Worm (Caenorhabditis elegans): Measurements from ENCODE around the gene pha-4.

The pha-4 gene

DNA sequence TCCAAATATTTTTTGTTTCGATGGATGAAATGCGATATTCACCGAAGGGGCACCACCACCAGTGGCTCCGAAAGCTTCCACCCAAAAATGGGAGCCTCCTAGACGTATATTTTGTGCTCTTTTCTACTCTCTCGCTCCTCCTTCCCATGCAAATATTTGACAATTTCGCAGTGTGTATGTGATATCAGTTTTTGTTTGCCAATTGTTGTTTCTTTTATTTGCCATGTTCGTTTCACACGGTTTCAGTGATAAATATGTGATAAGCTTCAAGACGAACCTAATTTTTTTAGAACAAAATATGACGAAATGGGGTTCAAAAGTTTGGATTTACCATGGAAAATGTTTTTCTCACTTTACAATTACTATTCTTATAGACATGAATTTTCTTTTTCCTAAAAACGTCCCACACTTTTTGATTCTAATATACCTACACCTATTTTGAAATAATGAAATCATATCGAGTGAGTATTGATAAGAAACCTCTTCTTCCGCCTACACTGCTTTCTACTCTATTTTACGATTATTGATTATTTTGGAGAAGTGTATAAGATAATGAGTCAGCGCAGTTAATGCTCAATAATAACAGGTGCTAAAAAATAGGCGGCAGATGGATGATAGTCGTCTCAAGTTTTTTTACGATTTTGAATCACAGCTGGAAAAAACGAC is 1.1 kb downstream of the pha-4 start:
- TF ChIP-seq flt-1 (GFP tag; IDR thresholded peaks at IDR 0.05) = no peak
- no peak for TF ChIP-seq aly-1 (tag; optimal IDR thresholded peaks at IDR 0.05)
- TF ChIP-seq ets-7 (tag; optimal IDR thresholded peaks at IDR 0.05) = no peak
- no peak for TF ChIP-seq hmg-4 (GFP tag; optimal IDR thresholded peaks at IDR 0.05)
- TF ChIP-seq tbx-37 (GFP tag; conservative IDR thresholded peaks at IDR 0.05) = no peak
- no peak for TF ChIP-seq pes-1 (GFP tag; IDR thresholded peaks at IDR 0.05)
- no peak for TF ChIP-seq hmbx-1 (tag; optimal IDR thresholded peaks at IDR 0.05)
- TF ChIP-seq scrt-1 (GFP tag; IDR thresholded peaks at IDR 0.05) = no peak
- TF ChIP-seq F13C5.2 (tag; optimal IDR thresholded peaks at IDR 0.05) = no peak
- TF ChIP-seq ama-1 (optimal IDR thresholded peaks at IDR 0.05) = no peak
- TF ChIP-seq hnd-1 (tag; optimal IDR thresholded peaks at IDR 0.05) = no peak
- TF ChIP-seq ceh-36 (tag; optimal IDR thresholded peaks at IDR 0.05) = no peak
- TF ChIP-seq ceh-13 (GFP tag; optimal IDR thresholded peaks at IDR 0.05) = no peak
- no peak for TF ChIP-seq tbx-11 (GFP tag; IDR thresholded peaks at IDR 0.05)
- TF ChIP-seq sea-1 (GFP tag; conservative IDR thresholded peaks at IDR 0.05) = no peak
- no peak for TF ChIP-seq B0310.2 (tag; optimal IDR thresholded peaks at IDR 0.05)
- TF ChIP-seq tra-4 (tag; optimal IDR thresholded peaks at IDR 0.05) = no peak

DNA sequence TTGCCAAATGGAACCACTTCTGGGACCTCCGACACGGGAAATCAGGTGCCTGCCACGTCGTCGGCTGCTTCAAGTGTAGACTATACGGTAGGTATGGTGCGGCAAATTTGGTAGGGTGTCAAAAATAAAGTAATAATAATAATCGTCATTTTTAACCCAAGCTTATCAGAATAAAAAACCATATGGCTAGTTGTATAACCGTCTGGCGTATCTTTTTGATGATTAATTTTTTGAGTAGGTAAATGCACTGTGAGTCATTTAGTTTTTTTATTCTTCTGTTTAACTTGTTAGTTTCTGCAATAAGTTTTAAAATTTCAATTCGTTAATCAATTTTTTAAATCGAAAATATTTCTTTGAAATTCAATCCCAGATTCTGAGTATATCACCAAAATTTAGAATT is 2.6 kb downstream of the pha-4 start:
- TF ChIP-seq scrt-1 (GFP tag; IDR thresholded peaks at IDR 0.05) (no peak), hmg-4 (GFP tag; optimal IDR thresholded peaks at IDR 0.05) (no peak), B0310.2 (tag; optimal IDR thresholded peaks at IDR 0.05) (no peak), ceh-13 (GFP tag; optimal IDR thresholded peaks at IDR 0.05) (no peak), F13C5.2 (tag; optimal IDR thresholded peaks at IDR 0.05) (no peak), sea-1 (GFP tag; conservative IDR thresholded peaks at IDR 0.05) (no peak), ceh-36 (tag; optimal IDR thresholded peaks at IDR 0.05) (no peak), aly-1 (tag; optimal IDR thresholded peaks at IDR 0.05) (no peak), ets-7 (tag; optimal IDR thresholded peaks at IDR 0.05) (no peak), pes-1 (GFP tag; IDR thresholded peaks at IDR 0.05) (no peak), tra-4 (tag; optimal IDR thresholded peaks at IDR 0.05) (no peak), flt-1 (GFP tag; IDR thresholded peaks at IDR 0.05) (no peak), ama-1 (optimal IDR thresholded peaks at IDR 0.05) (no peak), hnd-1 (tag; optimal IDR thresholded peaks at IDR 0.05) (no peak), hmbx-1 (tag; optimal IDR thresholded peaks at IDR 0.05) (no peak), tbx-37 (GFP tag; conservative IDR thresholded peaks at IDR 0.05) (no peak), tbx-11 (GFP tag; IDR thresholded peaks at IDR 0.05) (no peak)

DNA sequence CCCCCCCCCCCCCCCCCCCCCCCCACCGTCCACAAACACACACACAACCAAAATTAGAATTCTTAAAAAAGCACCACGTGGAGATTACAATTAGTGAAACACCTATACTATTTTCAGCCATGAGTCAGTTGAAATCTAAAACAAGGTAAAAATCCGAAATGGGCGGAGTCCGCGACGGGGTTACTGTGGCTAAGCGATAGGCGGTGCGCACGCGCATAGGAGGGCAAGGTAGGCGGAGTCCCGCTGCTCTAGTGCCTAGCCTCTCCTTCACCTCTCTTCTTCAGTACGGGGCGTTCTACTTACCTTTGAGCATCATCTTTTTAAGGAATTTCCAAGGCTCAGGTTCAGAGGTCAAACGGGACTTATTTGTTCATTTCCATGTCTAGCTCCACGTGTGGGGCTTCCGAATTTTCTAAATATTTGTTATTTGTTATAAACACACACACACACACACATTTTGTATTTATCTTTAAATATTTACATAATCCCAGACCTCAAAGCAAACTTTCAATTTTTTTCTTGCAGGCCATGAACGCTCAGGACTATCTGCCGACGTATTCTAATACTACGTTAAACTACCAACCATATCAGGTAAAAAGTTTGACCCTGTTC is 3.6 kb downstream of the pha-4 start:
- TF ChIP-seq B0310.2 (tag; optimal IDR thresholded peaks at IDR 0.05) = no peak
- no peak for TF ChIP-seq ceh-13 (GFP tag; optimal IDR thresholded peaks at IDR 0.05)
- TF ChIP-seq aly-1 (tag; optimal IDR thresholded peaks at IDR 0.05) = no peak
- no peak for TF ChIP-seq hnd-1 (tag; optimal IDR thresholded peaks at IDR 0.05)
- TF ChIP-seq flt-1 (GFP tag; IDR thresholded peaks at IDR 0.05) = no peak
- no peak for TF ChIP-seq ets-7 (tag; optimal IDR thresholded peaks at IDR 0.05)

DNA sequence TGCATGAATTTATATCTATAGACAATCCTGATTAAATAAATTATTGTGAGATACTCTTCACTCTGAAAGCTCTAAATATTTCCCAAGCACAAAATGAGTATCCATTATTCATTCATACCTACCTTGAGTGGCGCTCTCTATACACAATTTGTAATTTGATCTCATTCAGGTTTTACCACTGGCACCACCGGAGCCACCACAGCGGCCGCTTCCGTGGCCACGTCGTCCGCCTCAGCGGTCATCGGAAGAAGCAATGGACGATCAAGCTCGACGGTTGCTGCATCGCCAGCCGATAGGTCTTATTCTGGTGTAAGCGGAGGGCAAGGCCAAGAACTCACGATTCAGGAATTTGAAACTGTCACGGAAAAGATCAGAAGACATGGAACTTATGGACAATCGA is 4.4 kb downstream of the pha-4 start:
- TF ChIP-seq F13C5.2 (tag; optimal IDR thresholded peaks at IDR 0.05) = no peak
- TF ChIP-seq flt-1 (GFP tag; IDR thresholded peaks at IDR 0.05) = no peak
- TF ChIP-seq hnd-1 (tag; optimal IDR thresholded peaks at IDR 0.05) = no peak
- no peak for TF ChIP-seq tbx-11 (GFP tag; IDR thresholded peaks at IDR 0.05)
- no peak for TF ChIP-seq B0310.2 (tag; optimal IDR thresholded peaks at IDR 0.05)
- no peak for TF ChIP-seq aly-1 (tag; optimal IDR thresholded peaks at IDR 0.05)
- no peak for TF ChIP-seq sea-1 (GFP tag; conservative IDR thresholded peaks at IDR 0.05)
- no peak for TF ChIP-seq ceh-13 (GFP tag; optimal IDR thresholded peaks at IDR 0.05)
- TF ChIP-seq tra-4 (tag; optimal IDR thresholded peaks at IDR 0.05) = no peak
- TF ChIP-seq ets-7 (tag; optimal IDR thresholded peaks at IDR 0.05) = no peak
- TF ChIP-seq pes-1 (GFP tag; IDR thresholded peaks at IDR 0.05) = no peak
- no peak for TF ChIP-seq ama-1 (optimal IDR thresholded peaks at IDR 0.05)
- TF ChIP-seq scrt-1 (GFP tag; IDR thresholded peaks at IDR 0.05) = no peak
- TF ChIP-seq hmbx-1 (tag; optimal IDR thresholded peaks at IDR 0.05) = no peak
- no peak for TF ChIP-seq ceh-36 (tag; optimal IDR thresholded peaks at IDR 0.05)
- TF ChIP-seq tbx-37 (GFP tag; conservative IDR thresholded peaks at IDR 0.05) = no peak
- no peak for TF ChIP-seq hmg-4 (GFP tag; optimal IDR thresholded peaks at IDR 0.05)

DNA sequence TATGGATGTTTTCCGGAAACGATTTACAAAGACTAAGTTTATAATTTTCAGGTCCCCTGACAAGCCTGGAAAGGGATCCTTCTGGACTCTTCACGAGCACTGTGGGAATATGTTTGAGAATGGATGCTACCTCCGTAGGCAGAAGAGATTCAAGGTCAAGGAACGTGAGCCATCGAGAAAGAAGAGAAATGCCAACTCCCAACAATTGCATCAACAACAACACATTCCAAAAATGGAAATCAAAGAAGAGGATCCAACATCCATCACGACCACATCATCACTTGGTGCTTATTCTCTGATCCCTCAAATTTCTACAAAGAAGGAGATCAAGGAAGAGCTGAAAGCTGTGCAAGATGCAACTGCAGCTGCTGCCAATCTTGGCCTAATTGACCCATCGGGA is 5.3 kb downstream of the pha-4 start:
- TF ChIP-seq B0310.2 (tag; optimal IDR thresholded peaks at IDR 0.05) (no peak), ceh-13 (GFP tag; optimal IDR thresholded peaks at IDR 0.05) (no peak), hnd-1 (tag; optimal IDR thresholded peaks at IDR 0.05) (no peak), tra-4 (tag; optimal IDR thresholded peaks at IDR 0.05) (no peak), tbx-11 (GFP tag; IDR thresholded peaks at IDR 0.05) (no peak), ama-1 (optimal IDR thresholded peaks at IDR 0.05) (no peak), tbx-37 (GFP tag; conservative IDR thresholded peaks at IDR 0.05) (no peak), ets-7 (tag; optimal IDR thresholded peaks at IDR 0.05) (no peak), aly-1 (tag; optimal IDR thresholded peaks at IDR 0.05) (no peak)

DNA sequence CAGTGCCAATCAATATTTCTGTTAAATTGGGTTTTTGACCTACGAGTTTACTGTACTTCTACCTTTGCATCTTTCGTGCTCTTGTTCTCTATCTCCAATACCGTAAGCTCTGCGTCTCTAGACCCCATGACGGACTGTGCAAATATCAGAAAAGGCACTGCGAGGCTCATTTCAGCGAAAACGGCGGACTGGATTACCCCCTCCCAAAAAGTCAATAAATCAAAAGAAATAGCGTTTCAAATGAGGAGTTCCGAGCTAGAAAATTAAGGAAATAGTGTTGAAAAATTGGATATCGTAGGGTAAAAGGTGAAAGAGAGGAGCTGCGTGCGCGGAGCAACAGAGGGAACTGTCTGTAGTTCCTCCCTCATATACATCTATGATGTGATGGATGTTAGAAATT is 8.9 kb downstream of the pha-4 start:
- TF ChIP-seq hmg-4 (GFP tag; optimal IDR thresholded peaks at IDR 0.05) (no peak), sea-1 (GFP tag; conservative IDR thresholded peaks at IDR 0.05) (no peak), B0310.2 (tag; optimal IDR thresholded peaks at IDR 0.05) (no peak), flt-1 (GFP tag; IDR thresholded peaks at IDR 0.05) (no peak), scrt-1 (GFP tag; IDR thresholded peaks at IDR 0.05) (no peak), F13C5.2 (tag; optimal IDR thresholded peaks at IDR 0.05) (no peak), ama-1 (optimal IDR thresholded peaks at IDR 0.05) (no peak), hmbx-1 (tag; optimal IDR thresholded peaks at IDR 0.05) (no peak), tbx-11 (GFP tag; IDR thresholded peaks at IDR 0.05) (no peak), aly-1 (tag; optimal IDR thresholded peaks at IDR 0.05) (no peak), tbx-37 (GFP tag; conservative IDR thresholded peaks at IDR 0.05) (no peak), ets-7 (tag; optimal IDR thresholded peaks at IDR 0.05) (no peak), pes-1 (GFP tag; IDR thresholded peaks at IDR 0.05) (no peak), tra-4 (tag; optimal IDR thresholded peaks at IDR 0.05) (no peak), ceh-13 (GFP tag; optimal IDR thresholded peaks at IDR 0.05) (no peak), hnd-1 (tag; optimal IDR thresholded peaks at IDR 0.05) (no peak), ceh-36 (tag; optimal IDR thresholded peaks at IDR 0.05) (no peak)

DNA sequence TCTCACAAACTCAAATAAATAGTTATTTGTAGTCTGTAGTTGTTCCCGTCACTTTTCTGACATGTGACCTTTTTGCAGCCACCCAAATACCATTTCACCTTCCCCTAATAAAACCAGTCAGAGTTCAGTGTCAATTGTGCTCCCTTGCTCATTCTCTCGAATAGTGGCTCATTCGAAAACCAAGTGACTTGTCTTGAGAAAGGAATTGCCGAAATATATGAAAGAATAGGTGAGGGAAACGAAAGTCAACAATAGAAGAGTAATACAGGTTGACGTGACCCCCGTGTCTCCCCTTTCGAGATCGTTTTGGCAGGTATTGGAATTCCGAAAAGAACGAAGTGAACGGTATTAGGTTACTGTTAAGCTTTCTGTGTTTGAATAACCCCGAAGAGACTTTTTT is 10.3 kb downstream of the pha-4 start:
- no peak for TF ChIP-seq hmbx-1 (tag; optimal IDR thresholded peaks at IDR 0.05)
- TF ChIP-seq ceh-36 (tag; optimal IDR thresholded peaks at IDR 0.05) = no peak
- no peak for TF ChIP-seq flt-1 (GFP tag; IDR thresholded peaks at IDR 0.05)
- no peak for TF ChIP-seq pes-1 (GFP tag; IDR thresholded peaks at IDR 0.05)
- no peak for TF ChIP-seq sea-1 (GFP tag; conservative IDR thresholded peaks at IDR 0.05)
- no peak for TF ChIP-seq tra-4 (tag; optimal IDR thresholded peaks at IDR 0.05)
- TF ChIP-seq B0310.2 (tag; optimal IDR thresholded peaks at IDR 0.05) = no peak
- no peak for TF ChIP-seq F13C5.2 (tag; optimal IDR thresholded peaks at IDR 0.05)
- no peak for TF ChIP-seq aly-1 (tag; optimal IDR thresholded peaks at IDR 0.05)
- TF ChIP-seq tbx-11 (GFP tag; IDR thresholded peaks at IDR 0.05) = no peak
- TF ChIP-seq hnd-1 (tag; optimal IDR thresholded peaks at IDR 0.05) = no peak
- TF ChIP-seq scrt-1 (GFP tag; IDR thresholded peaks at IDR 0.05) = no peak
- no peak for TF ChIP-seq ets-7 (tag; optimal IDR thresholded peaks at IDR 0.05)
- TF ChIP-seq ama-1 (optimal IDR thresholded peaks at IDR 0.05) = no peak
- TF ChIP-seq ceh-13 (GFP tag; optimal IDR thresholded peaks at IDR 0.05) = no peak
- no peak for TF ChIP-seq hmg-4 (GFP tag; optimal IDR thresholded peaks at IDR 0.05)
- no peak for TF ChIP-seq tbx-37 (GFP tag; conservative IDR thresholded peaks at IDR 0.05)
